Worm (Caenorhabditis elegans): ENCODE measurements around the gene srsy-2.

The srsy-2 gene

ce11 chrII:6246054-6246453, 19.2 kb upstream of the srsy-2 start, which contains the start of gene lelo-1:
Gene lelo-1 (plus strand): TSS chrII:6246354.
- TF ChIP-seq hlh-13 (GFP tag; optimal IDR thresholded peaks at IDR 0.05), result no peak
- TF ChIP-seq tbx-2 (tag; optimal IDR thresholded peaks at IDR 0.05), result no peak

DNA sequence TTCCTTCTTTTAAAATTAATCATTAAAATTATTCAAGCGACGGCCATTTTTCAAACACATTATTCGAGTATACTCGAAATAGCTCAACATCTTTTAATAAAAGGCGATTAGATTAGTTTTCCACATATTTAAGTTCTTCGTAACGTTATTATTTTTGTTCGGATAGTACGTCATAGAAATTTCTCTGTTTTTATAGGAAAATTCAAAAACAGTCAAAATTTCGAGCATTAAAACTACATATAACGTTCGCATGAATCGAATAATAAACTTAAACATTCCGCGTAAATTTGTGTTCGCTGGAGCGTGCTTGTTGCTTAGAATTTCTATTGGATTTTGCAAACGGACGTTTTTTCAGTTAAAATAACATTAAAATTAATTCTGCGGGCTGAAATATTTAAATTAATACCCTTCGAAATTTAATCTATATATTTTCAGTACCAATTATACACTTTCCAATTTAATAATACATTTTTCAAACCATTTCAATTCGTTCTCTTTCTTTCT, 18.4 kb upstream of the srsy-2 start, which contains the start of gene blos-4:
blos-4 (plus strand) TSS at position 51 of the 504 bp plus-strand sequence.
- TF ChIP-seq ttx-3 (tag; optimal IDR thresholded peaks at IDR 0.05) (no peak), fax-1 (tag; optimal IDR thresholded peaks at IDR 0.05) (no peak), dmd-4 (tag; optimal IDR thresholded peaks at IDR 0.05; ENCODE audit: borderline replicate concordance) (no peak), hlh-15 (tag; optimal IDR thresholded peaks at IDR 0.05) (no peak), C38D4.7 (GFP tag; optimal IDR thresholded peaks at IDR 0.05) (no peak), nfya-1 (tag; optimal IDR thresholded peaks at IDR 0.05) (no peak), K02D7.2 (tag; optimal IDR thresholded peaks at IDR 0.05) (no peak), sox-2 (GFP tag; IDR thresholded peaks at IDR 0.05) (no peak), C08G9.2 (tag; optimal IDR thresholded peaks at IDR 0.05) (no peak), ama-1 (optimal IDR thresholded peaks at IDR 0.05) (no peak), ceh-24 (tag; optimal IDR thresholded peaks at IDR 0.05) (no peak), pha-2 (tag; optimal IDR thresholded peaks at IDR 0.05) (no peak), ahr-1 (tag; optimal IDR thresholded peaks at IDR 0.05) (no peak), elt-4 (tag; optimal IDR thresholded peaks at IDR 0.05) (no peak)

DNA sequence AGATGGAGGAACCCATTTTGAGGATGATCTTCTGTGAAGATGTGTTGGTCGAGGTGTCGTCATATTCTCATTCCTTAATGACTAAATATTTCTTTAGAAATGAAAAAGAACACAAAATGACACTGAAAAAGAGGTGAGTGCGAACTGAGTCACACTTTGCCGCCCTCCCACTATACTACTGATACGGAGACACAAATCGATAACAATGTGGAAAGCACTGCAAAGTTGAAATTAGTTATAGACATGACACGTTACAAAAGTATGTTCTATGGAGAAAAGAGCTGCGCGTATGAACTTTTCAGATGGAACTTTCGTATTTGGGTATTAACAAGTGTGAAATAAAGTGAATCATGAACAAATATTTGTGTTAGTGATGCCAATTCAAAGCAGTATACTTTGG, 17.3 kb upstream of the srsy-2 start, which contains the start of gene tat-4:
tat-4 (minus strand) TSS at position 117 of the 400 bp plus-strand sequence.
- TF ChIP-seq pha-4 (tag; optimal IDR thresholded peaks at IDR 0.05) (no peak), ceh-24 (tag; optimal IDR thresholded peaks at IDR 0.05) (no peak), F13H6.1 (tag; optimal IDR thresholded peaks at IDR 0.05) (no peak), mec-3 (tag; optimal IDR thresholded peaks at IDR 0.05; ENCODE audit: borderline replicate concordance) (no peak), unc-42 (tag; optimal IDR thresholded peaks at IDR 0.05) (no peak), dve-1 (tag; optimal IDR thresholded peaks at IDR 0.05) (no peak), eyg-1 (tag; optimal IDR thresholded peaks at IDR 0.05) (no peak), ceh-31 (tag; optimal IDR thresholded peaks at IDR 0.05) (no peak), ceh-34 (tag; optimal IDR thresholded peaks at IDR 0.05) (no peak), hlh-6 (tag; optimal IDR thresholded peaks at IDR 0.05) (no peak), ref-2 (tag; optimal IDR thresholded peaks at IDR 0.05) (no peak), zip-5 (tag; optimal IDR thresholded peaks at IDR 0.05) (no peak), pha-2 (tag; optimal IDR thresholded peaks at IDR 0.05) (no peak), pax-1 (tag; optimal IDR thresholded peaks at IDR 0.05) (no peak), odd-2 (tag; optimal IDR thresholded peaks at IDR 0.05) (no peak), rnt-1 (tag; optimal IDR thresholded peaks at IDR 0.05) (no peak), sdc-2 (tag; optimal IDR thresholded peaks at IDR 0.05) (no peak)

DNA sequence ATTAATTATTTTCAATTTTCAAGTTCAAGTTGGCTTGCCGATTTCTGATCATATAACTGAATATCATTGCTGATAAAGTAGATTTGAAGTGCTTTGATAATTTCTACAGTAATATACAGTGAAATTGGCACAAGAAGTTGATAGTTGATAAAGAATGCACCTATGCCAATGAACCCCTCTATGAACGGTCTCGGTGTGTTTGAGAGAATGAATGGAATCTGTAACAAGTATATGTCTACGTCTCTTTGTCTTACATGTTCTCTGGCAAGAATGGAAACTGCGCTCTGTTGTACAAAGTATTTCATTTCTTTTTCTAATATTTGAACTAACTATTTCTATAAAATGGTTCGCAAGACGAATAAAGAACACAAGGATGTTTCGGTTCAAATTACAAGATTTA, 14.9 kb upstream of the srsy-2 start, which contains the start of gene T24H7.8:
T24H7.8 (plus strand) TSS at position 301 of the 400 bp plus-strand sequence.
- TF ChIP-seq pax-1 (tag; optimal IDR thresholded peaks at IDR 0.05) (no peak), ceh-31 (tag; optimal IDR thresholded peaks at IDR 0.05) (no peak), C08G9.2 (tag; optimal IDR thresholded peaks at IDR 0.05) (no peak), hlh-15 (tag; optimal IDR thresholded peaks at IDR 0.05) (no peak), pros-1 (tag; optimal IDR thresholded peaks at IDR 0.05) (no peak), rnt-1 (tag; optimal IDR thresholded peaks at IDR 0.05) (no peak), unc-3 (GFP tag; conservative IDR thresholded peaks at IDR 0.05) (no peak), unc-3 (tag; optimal IDR thresholded peaks at IDR 0.05) (no peak), unc-55 (GFP tag; optimal IDR thresholded peaks at IDR 0.05) (no peak), dmd-4 (tag; optimal IDR thresholded peaks at IDR 0.05; ENCODE audit: borderline replicate concordance) (no peak), lim-6 (tag; optimal IDR thresholded peaks at IDR 0.05) (no peak), npax-4 (tag; optimal IDR thresholded peaks at IDR 0.05) (no peak), elt-2 (tag; optimal IDR thresholded peaks at IDR 0.05) (no peak), ama-1 (optimal IDR thresholded peaks at IDR 0.05) (no peak), fkh-6 (tag; optimal IDR thresholded peaks at IDR 0.05) (no peak), unc-42 (tag; optimal IDR thresholded peaks at IDR 0.05) (no peak), mec-3 (tag; optimal IDR thresholded peaks at IDR 0.05; ENCODE audit: borderline replicate concordance) (no peak), nfya-1 (tag; optimal IDR thresholded peaks at IDR 0.05) (no peak), dve-1 (tag; optimal IDR thresholded peaks at IDR 0.05) (no peak), pqm-1 (tag; optimal IDR thresholded peaks at IDR 0.05) (no peak)

Measured in whole organism, late embryonic.